Fruit fly (Drosophila melanogaster): ENCODE data around the gene Archease.
A peak's percentile ranks its signal among the peaks of the same experiment; 100 is the strongest.

Archease gene

DNA sequence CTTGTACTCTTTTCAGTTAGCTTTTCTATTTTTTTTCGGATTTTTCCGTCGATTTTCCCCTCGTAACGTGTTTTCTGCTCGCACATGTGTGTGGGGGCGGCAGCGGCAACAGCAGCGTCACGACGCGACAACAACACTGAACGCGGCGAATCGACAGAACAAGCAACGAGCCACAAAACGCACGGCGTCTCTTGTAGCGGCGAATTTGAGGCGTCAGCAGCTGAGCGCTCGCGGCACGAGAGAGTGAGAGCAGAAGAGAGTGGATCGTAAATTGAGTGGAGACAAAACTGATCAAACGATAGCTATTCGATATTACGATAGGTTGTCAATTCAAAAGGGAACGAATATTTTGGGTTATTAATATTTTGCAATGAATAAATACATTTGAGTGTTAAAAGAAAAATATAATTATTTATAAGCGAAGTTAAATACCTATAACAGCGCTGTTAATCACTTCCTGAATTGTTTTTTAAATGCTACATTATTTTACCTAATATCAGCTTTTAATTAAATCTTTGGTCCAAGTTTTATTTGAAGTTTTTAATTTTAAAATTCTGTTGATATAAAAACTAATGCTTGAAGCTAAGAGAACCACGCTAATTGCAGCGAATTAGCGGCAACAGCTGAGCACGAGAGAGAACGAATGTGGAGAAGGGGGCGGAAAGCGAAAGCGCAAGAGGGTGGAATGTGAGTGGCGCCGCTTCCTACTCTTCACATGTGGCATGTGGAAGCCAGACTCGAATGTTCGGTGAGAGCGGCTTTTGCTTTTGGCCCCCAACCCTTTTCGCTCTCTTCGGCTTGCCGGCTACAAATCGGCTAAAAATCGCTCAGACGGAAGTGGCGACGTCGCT is 29.6 kb downstream of the Archease start (continued):
- TF ChIP-seq oc (tag; optimal IDR thresholded peaks at IDR 0.05) = no peak
- no peak for TF ChIP-seq gro (GFP tag; optimal IDR thresholded peaks at IDR 0.05)
- TF ChIP-seq Pdp1 (GFP tag; optimal IDR thresholded peaks at IDR 0.05) = no peak
- no peak for TF ChIP-seq so (GFP tag; IDR thresholded peaks at IDR 0.05)
- no peak for TF ChIP-seq Optix (GFP tag; IDR thresholded peaks at IDR 0.05)
- TF ChIP-seq phol (tag; optimal IDR thresholded peaks at IDR 0.05) = peak; percentile 72
- peak; percentile 67 for TF ChIP-seq HLHmδ (GFP tag; optimal IDR thresholded peaks at IDR 0.05)
- TF ChIP-seq maf-S (GFP tag; optimal IDR thresholded peaks at IDR 0.05) = no peak
- TF ChIP-seq CG10209 (GFP tag; optimal IDR thresholded peaks at IDR 0.05) = peak; percentile 34
- TF ChIP-seq CG17612 (GFP tag; IDR thresholded peaks at IDR 0.05) = no peak
- TF ChIP-seq sens-2 (GFP tag; IDR thresholded peaks at IDR 0.05) = no peak
- TF ChIP-seq twi (tag; optimal IDR thresholded peaks at IDR 0.05) = no peak
- TF ChIP-seq crp (GFP tag; optimal IDR thresholded peaks at IDR 0.05) = peak in 1 of 2 experiments; percentile 52
- TF ChIP-seq al (GFP tag; IDR thresholded peaks at IDR 0.05) = no peak
- peak in 1 of 2 experiments; percentile 26 for TF ChIP-seq dpn (GFP tag; optimal IDR thresholded peaks at IDR 0.05)
- TF ChIP-seq CG9932 (GFP tag; IDR thresholded peaks at IDR 0.05) = no peak
- no peak for TF ChIP-seq btn (GFP tag; optimal IDR thresholded peaks at IDR 0.05)
- no peak for TF ChIP-seq ems (GFP tag; optimal IDR thresholded peaks at IDR 0.05)
- no peak for TF ChIP-seq Elba2 (GFP tag; optimal IDR thresholded peaks at IDR 0.05)
- peak; percentile 70 for TF ChIP-seq D19A (tag; optimal IDR thresholded peaks at IDR 0.05)
- TF ChIP-seq cad (GFP tag; optimal IDR thresholded peaks at IDR 0.05) = peak; percentile 30
- TF ChIP-seq crol (GFP tag; IDR thresholded peaks at IDR 0.05) = no peak
- TF ChIP-seq stwl (tag; optimal IDR thresholded peaks at IDR 0.05) = peak; percentile 29
- TF ChIP-seq CG6254 (GFP tag; optimal IDR thresholded peaks at IDR 0.05) = peak; percentile 44
- TF ChIP-seq mam (GFP tag; optimal IDR thresholded peaks at IDR 0.05) = no peak
- TF ChIP-seq CG2712 (tag; optimal IDR thresholded peaks at IDR 0.05) = peak; percentile 84
- TF ChIP-seq CG8281 (tag; optimal IDR thresholded peaks at IDR 0.05) = no peak
- TF ChIP-seq CG4282 (GFP tag; optimal IDR thresholded peaks at IDR 0.05) = no peak
- TF ChIP-seq CG4360 (GFP tag; IDR thresholded peaks at IDR 0.05) = no peak
- peak; percentile 64 for TF ChIP-seq CG11504 (tag; optimal IDR thresholded peaks at IDR 0.05)
- TF ChIP-seq ap (GFP tag; IDR thresholded peaks at IDR 0.05) = no peak
- TF ChIP-seq Hey (tag; optimal IDR thresholded peaks at IDR 0.05) = no peak
- no peak for TF ChIP-seq bab2 (GFP tag; optimal IDR thresholded peaks at IDR 0.05)
- TF ChIP-seq CG17802 (tag; optimal IDR thresholded peaks at IDR 0.05) = no peak
- no peak for TF ChIP-seq D (optimal IDR thresholded peaks at IDR 0.05)
- peak; percentile 29 for TF ChIP-seq D (GFP tag; optimal IDR thresholded peaks at IDR 0.05)
- TF ChIP-seq CG7839 (tag; optimal IDR thresholded peaks at IDR 0.05) = peak; percentile 36
- TF ChIP-seq ewg (GFP tag; optimal IDR thresholded peaks at IDR 0.05) = no peak
- TF ChIP-seq ssp (GFP tag; IDR thresholded peaks at IDR 0.05) = no peak
- TF ChIP-seq CG9727 (GFP tag; optimal IDR thresholded peaks at IDR 0.05) = peak; percentile 40
- peak in 1 of 2 experiments; percentile 71 for TF ChIP-seq bsh (GFP tag; optimal IDR thresholded peaks at IDR 0.05)
- TF ChIP-seq CG16863 (GFP tag; optimal IDR thresholded peaks at IDR 0.05) = no peak
- no peak for TF ChIP-seq Awh (GFP tag; IDR thresholded peaks at IDR 0.05)
- TF ChIP-seq nau (GFP tag; optimal IDR thresholded peaks at IDR 0.05) = peak; percentile 26
- TF ChIP-seq CG30403 (GFP tag; optimal IDR thresholded peaks at IDR 0.05) = peak; percentile 62
- TF ChIP-seq CG18599 (GFP tag; optimal IDR thresholded peaks at IDR 0.05) = peak; percentile 6
- peak; percentile 54 for TF ChIP-seq CG17829 (tag; optimal IDR thresholded peaks at IDR 0.05)
- no peak for TF ChIP-seq Scr (GFP tag; IDR thresholded peaks at IDR 0.05; ENCODE audit: partially characterized antibody)
- TF ChIP-seq CG14667 (GFP tag; IDR thresholded peaks at IDR 0.05) = no peak
